Worm (Caenorhabditis elegans) whole organism, L2 larva: ENCODE data around the gene rpl-12.

Source experiments
- F13H6.1 ChIP-seq: sonication (generic microtip); optimal IDR thresholded peaks from 2 replicates; lab custom pipeline; 2016; ENCODE audit warnings: missing genetic modification characterization, missing compliant biosample characterization
- Y55F3AM.14 ChIP-seq: fragments of 200-800 bp; sonication (Bioruptor generic); optimal IDR thresholded peaks from 2 replicates; lab custom pipeline; 2018; ENCODE audit warnings: mild to moderate bottlenecking, missing genetic modification characterization, missing compliant biosample characterization
- ceh-82 ChIP-seq: fragments of 150-350 bp; optimal IDR thresholded peaks from 2 replicates; lab custom pipeline; 2014; ENCODE audit warnings: missing biosample characterization, missing genetic modification characterization
- dmd-4 ChIP-seq: sonication (generic microtip); optimal IDR thresholded peaks from 2 replicates; lab custom pipeline; 2017; ENCODE audit warnings: missing biosample characterization, missing genetic modification characterization
- elt-3 ChIP-seq: sonication (generic microtip); optimal IDR thresholded peaks from 2 replicates; lab custom pipeline; 2017; ENCODE audit warnings: missing biosample characterization, missing genetic modification characterization
- lin-13 ChIP-seq: fragments of 150-350 bp; optimal IDR thresholded peaks from 2 replicates; lab custom pipeline; 2014; ENCODE audit warnings: missing biosample characterization, missing genetic modification reagents, missing genetic modification characterization
- mbf-1 ChIP-seq: sonication (generic microtip); optimal IDR thresholded peaks from 2 replicates; lab custom pipeline; 2017; ENCODE audit warnings: missing biosample characterization, missing genetic modification characterization
- nhr-10 ChIP-seq: sonication (generic microtip); optimal IDR thresholded peaks from 2 replicates; lab custom pipeline; 2017; ENCODE audit warnings: missing biosample characterization, missing genetic modification characterization
- nhr-21 ChIP-seq: fragments of 150-350 bp; optimal IDR thresholded peaks from 2 replicates; lab custom pipeline; 2014; ENCODE audit warnings: missing biosample characterization, missing genetic modification characterization
- nhr-23 ChIP-seq: fragments of 150-350 bp; optimal IDR thresholded peaks from 2 replicates; lab custom pipeline; 2014; ENCODE audit warnings: missing biosample characterization, missing genetic modification reagents, missing genetic modification characterization
- nhr-6 ChIP-seq: fragments of 150-350 bp; optimal IDR thresholded peaks from 2 replicates; lab custom pipeline; 2014; ENCODE audit warnings: missing biosample characterization, missing genetic modification characterization
- skn-1 ChIP-seq: sonication (generic microtip); optimal IDR thresholded peaks from 2 replicates; lab custom pipeline; 2017; ENCODE audit warnings: missing biosample characterization, missing genetic modification characterization
- unc-39 ChIP-seq: fragments of 150-350 bp; optimal IDR thresholded peaks from 2 replicates; lab custom pipeline; 2014; ENCODE audit warnings: missing biosample characterization, missing genetic modification characterization
- unc-55 ChIP-seq: fragments of 150-350 bp; sonication (generic microtip); optimal IDR thresholded peaks from 3 replicates; lab custom pipeline; 2014; ENCODE audit warnings: missing biosample characterization, missing genetic modification reagents, missing genetic modification characterization
- ztf-1 ChIP-seq: fragments of 200-800 bp; sonication (Bioruptor generic); conservative IDR thresholded peaks from 2 replicates; pipeline ENCODE4 v1.3.6; 2022; ENCODE audit warnings: missing genetic modification characterization, missing compliant biosample characterization
- ztf-4 ChIP-seq: fragments of 150-350 bp; optimal IDR thresholded peaks from 2 replicates; lab custom pipeline; 2014; ENCODE audit warnings: missing biosample characterization, missing genetic modification characterization

The rpl-12 gene

DNA sequence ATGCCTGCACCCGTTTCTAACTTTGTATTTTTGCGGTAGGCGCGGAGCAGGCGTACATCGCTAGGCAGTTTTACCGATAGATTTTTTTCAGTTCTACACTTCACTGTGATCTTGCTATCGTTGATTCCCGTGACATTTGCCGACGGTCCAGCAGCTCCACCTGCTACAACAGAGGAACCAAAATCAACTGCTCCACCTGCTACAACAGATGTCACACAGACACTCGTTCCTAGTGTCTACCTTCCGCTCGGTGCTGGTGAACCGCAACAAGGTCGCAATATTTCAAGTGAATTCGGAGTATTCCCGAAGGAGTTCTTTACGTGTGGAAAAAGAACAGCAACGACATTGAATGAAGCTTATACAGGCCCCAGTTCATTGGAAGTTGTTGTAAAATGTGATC lies 50.4 kb downstream of the rpl-12 start:
- TF ChIP-seq ceh-82 (tag; lab: Kevin White, UChicago) (no peak), dmd-4 (tag; lab: Kevin White, UChicago) (no peak), unc-55 (GFP tag; lab: Kevin White, UChicago) (no peak), mbf-1 (tag; lab: Kevin White, UChicago) (no peak), skn-1 (tag; lab: Kevin White, UChicago) (no peak), F13H6.1 (no peak), unc-39 (tag; lab: Kevin White, UChicago) (no peak), nhr-10 (no peak), nhr-6 (tag; lab: Kevin White, UChicago) (no peak), ztf-4 (no peak), lin-13 (no peak), ztf-1 (GFP tag; lab: Robert Waterston, UW) (no peak), nhr-21 (tag; lab: Kevin White, UChicago) (no peak), elt-3 (no peak), Y55F3AM.14 (GFP tag; lab: Kevin White, UChicago) (no peak), nhr-23 (no peak)
